Worm (Caenorhabditis elegans) whole organism, early embryonic: ENCODE data around the gene prx-5.

Experiments
- B0310.2 ChIP-seq: sonication (generic microtip); optimal IDR thresholded peaks from 2 replicates; lab custom pipeline; 2016; ENCODE audit warnings: mild to moderate bottlenecking, missing genetic modification characterization, missing compliant biosample characterization
- F13C5.2 ChIP-seq: sonication (generic microtip); optimal IDR thresholded peaks from 2 replicates; lab custom pipeline; 2017; ENCODE audit warnings: mild to moderate bottlenecking, missing genetic modification characterization, inconsistent platforms, missing compliant biosample characterization
- aly-1 ChIP-seq: sonication (generic microtip); optimal IDR thresholded peaks from 2 replicates; lab custom pipeline; 2016; ENCODE audit warnings: missing genetic modification characterization, missing compliant biosample characterization
- ama-1 ChIP-seq: fragments of 150-350 bp; optimal IDR thresholded peaks from 2 replicates; lab custom pipeline; 2014
- ets-7 ChIP-seq: sonication (generic microtip); optimal IDR thresholded peaks from 2 replicates; lab custom pipeline; 2016; ENCODE audit warnings: missing genotype, missing genetic modification characterization, missing compliant biosample characterization
- flt-1 ChIP-seq: fragments of 200-800 bp; sonication (Bioruptor generic); IDR thresholded peaks from 2 replicates; pipeline ENCODE4 v1.3.6; 2022; ENCODE audit warnings: missing genetic modification characterization, missing compliant biosample characterization
- hmbx-1 ChIP-seq: sonication (generic microtip); optimal IDR thresholded peaks from 2 replicates; lab custom pipeline; 2016; ENCODE audit warnings: mild to moderate bottlenecking, missing genetic modification characterization, missing compliant biosample characterization
- hmg-4 ChIP-seq: fragments of 200-800 bp; sonication (Bioruptor generic); optimal IDR thresholded peaks from 2 replicates; lab custom pipeline; 2018; ENCODE audit warnings: mild to moderate bottlenecking, missing genetic modification characterization, missing compliant biosample characterization
- pes-1 ChIP-seq: fragments of 200-800 bp; sonication (Bioruptor generic); IDR thresholded peaks from 2 replicates; pipeline ENCODE4 v1.3.6; 2022; ENCODE audit warnings: missing genetic modification reagents, missing genetic modification characterization, missing compliant biosample characterization
- sea-1 ChIP-seq: fragments of 200-800 bp; sonication (Bioruptor generic); conservative IDR thresholded peaks from 2 replicates; pipeline ENCODE4 v1.3.6; 2022; ENCODE audit warnings: missing genetic modification characterization, missing compliant biosample characterization
- tbx-37 ChIP-seq: fragments of 200-800 bp; sonication (Bioruptor generic); conservative IDR thresholded peaks from 2 replicates; pipeline ENCODE4 v1.3.6; 2022; ENCODE audit warnings: missing genetic modification reagents, missing genetic modification characterization, missing compliant biosample characterization
- tra-4 ChIP-seq: sonication (generic microtip); optimal IDR thresholded peaks from 2 replicates; lab custom pipeline; 2017; ENCODE audit warnings: missing genetic modification characterization, missing compliant biosample characterization

- no peak for TF ChIP-seq F13C5.2 (tag; lab: Kevin White, UChicago)
- no peak for TF ChIP-seq aly-1 (tag; lab: Kevin White, UChicago)
- TF ChIP-seq ama-1 (lab: Kevin White, UChicago) = no peak
- TF ChIP-seq ets-7 (tag; lab: Kevin White, UChicago) = no peak
- no peak for TF ChIP-seq tra-4 (tag; lab: Kevin White, UChicago)
- TF ChIP-seq pes-1 (GFP tag; lab: Robert Waterston, UW) = no peak
- no peak for TF ChIP-seq hmg-4 (GFP tag; lab: Kevin White, UChicago)
- no peak for TF ChIP-seq flt-1 (GFP tag; lab: Robert Waterston, UW)
- no peak for TF ChIP-seq hmbx-1 (tag; lab: Kevin White, UChicago)
- TF ChIP-seq sea-1 (GFP tag; lab: Robert Waterston, UW) = no peak
- no peak for TF ChIP-seq tbx-37 (GFP tag; lab: Robert Waterston, UW)
- no peak for TF ChIP-seq B0310.2 (tag; lab: Kevin White, UChicago)
Observed at ce11 chrII:8675369-8675768, 29.3 kb upstream of the prx-5 start.
